Fruit fly (Drosophila melanogaster) whole organism, embryonic: ENCODE results near the gene Kah.

ENCODE experiments used
- Atf-2 ChIP-seq: fragments of 200-800 bp; sonication (Bioruptor generic); optimal IDR thresholded peaks from 2 replicates; lab custom pipeline; 2016; ENCODE audit warnings: missing biosample characterization, missing genetic modification characterization
- Atf6 ChIP-seq: fragments of 200-800 bp; sonication (Bioruptor generic); IDR thresholded peaks from 2 replicates; pipeline ENCODE4 v1.3.6; 2022; ENCODE audit warnings: missing biosample characterization, missing genetic modification characterization
- B-H1 ChIP-seq: fragments of 200-800 bp; sonication (Bioruptor generic); IDR thresholded peaks from 3 replicates; pipeline ENCODE4 v1.3.6; 2022; ENCODE audit warnings: missing biosample characterization, missing genetic modification characterization
- CG10209 ChIP-seq: fragments of 200-800 bp; sonication (Bioruptor generic); optimal IDR thresholded peaks from 3 replicates; lab custom pipeline; 2017; ENCODE audit warnings: missing biosample characterization, mild to moderate bottlenecking, missing genetic modification characterization, missing genetic modification reagents
- CG10274 ChIP-seq: fragments of 200-800 bp; sonication (Bioruptor generic); optimal IDR thresholded peaks from 3 replicates; lab custom pipeline; 2017; ENCODE audit warnings: missing biosample characterization, mild to moderate bottlenecking, missing genetic modification characterization
- CG11085 ChIP-seq: fragments of 200-800 bp; sonication (Bioruptor generic); IDR thresholded peaks from 2 replicates; pipeline ENCODE4 v1.3.6; 2022; ENCODE audit warnings: missing biosample characterization, missing genetic modification characterization
- CG11456 ChIP-seq: fragments of 200-800 bp; sonication (Bioruptor generic); IDR thresholded peaks from 3 replicates; pipeline ENCODE4 v1.3.6; 2022; ENCODE audit warnings: missing biosample characterization, missing genetic modification characterization
- CG11560 ChIP-seq: fragments of 200-800 bp; sonication (Bioruptor generic); IDR thresholded peaks from 3 replicates; pipeline ENCODE4 v1.3.6; 2022; ENCODE audit warnings: missing biosample characterization, missing genetic modification characterization
- CG12769 ChIP-seq: fragments of 200-800 bp; sonication (Bioruptor generic); optimal IDR thresholded peaks from 2 replicates; lab custom pipeline; 2019; ENCODE audit warnings: missing biosample characterization, mild to moderate bottlenecking, missing genetic modification characterization, moderate library complexity
- CG13424 ChIP-seq: fragments of 200-800 bp; sonication (Bioruptor generic); optimal IDR thresholded peaks from 2 replicates; lab custom pipeline; 2019; ENCODE audit warnings: missing biosample characterization, mild to moderate bottlenecking, missing genetic modification characterization, moderate library complexity
- CG13624 ChIP-seq: fragments of 200-800 bp; sonication (Bioruptor generic); optimal IDR thresholded peaks from 2 replicates; lab custom pipeline; 2016; ENCODE audit warnings: missing biosample characterization, missing genetic modification characterization
- CG14014 ChIP-seq: fragments of 200-800 bp; sonication (Bioruptor generic); IDR thresholded peaks from 2 replicates; pipeline ENCODE4 v1.3.6; 2022; ENCODE audit warnings: missing biosample characterization, missing genetic modification characterization
- CG15269 ChIP-seq: fragments of 200-800 bp; sonication (Bioruptor generic); optimal IDR thresholded peaks from 2 replicates; lab custom pipeline; 2018; ENCODE audit warnings: missing biosample characterization, mild to moderate bottlenecking, missing genetic modification characterization, moderate library complexity
- CG1603 ChIP-seq: fragments of 200-800 bp; sonication (Bioruptor generic); optimal IDR thresholded peaks from 2 replicates; lab custom pipeline; 2019; ENCODE audit warnings: missing biosample characterization, mild to moderate bottlenecking, missing genetic modification characterization, moderate library complexity
- CG2120 ChIP-seq: fragments of 200-800 bp; sonication (Bioruptor generic); optimal IDR thresholded peaks from 3 replicates; lab custom pipeline; 2016; ENCODE audit warnings: missing biosample characterization, missing genetic modification characterization
- CG2129 ChIP-seq: fragments of 200-800 bp; sonication (Bioruptor generic); IDR thresholded peaks from 2 replicates; pipeline ENCODE4 v1.3.6; 2022; ENCODE audit warnings: missing biosample characterization, missing genetic modification characterization; ENCODE audit not compliant: partially characterized antibody
- CG2712 ChIP-seq: fragments of 200-800 bp; optimal IDR thresholded peaks from 3 replicates; lab custom pipeline; 2019; ENCODE audit warnings: missing biosample characterization, mild to moderate bottlenecking, missing genetic modification characterization, moderate library complexity
- CG30403 ChIP-seq: fragments of 200-800 bp; sonication (Bioruptor generic); optimal IDR thresholded peaks from 3 replicates; lab custom pipeline; 2016; ENCODE audit warnings: missing biosample characterization, missing genetic modification characterization
- CG3995 ChIP-seq: fragments of 200-800 bp; sonication (Bioruptor generic); optimal IDR thresholded peaks from 3 replicates; lab custom pipeline; 2016; ENCODE audit warnings: missing biosample characterization, missing genetic modification characterization
- CG42726 ChIP-seq: fragments of 200-800 bp; sonication (Bioruptor generic); IDR thresholded peaks from 2 replicates; pipeline ENCODE4 v1.3.6; 2022; ENCODE audit warnings: missing biosample characterization, missing genetic modification characterization; ENCODE audit not compliant: partially characterized antibody
- CG4404 ChIP-seq: fragments of 200-800 bp; sonication (Bioruptor generic); IDR thresholded peaks from 2 replicates; pipeline ENCODE4 v1.3.6; 2022; ENCODE audit warnings: missing biosample characterization, missing genetic modification characterization
- CG6272 ChIP-seq: fragments of 200-800 bp; sonication (Bioruptor generic); IDR thresholded peaks from 2 replicates; pipeline ENCODE4 v1.3.6; 2022; ENCODE audit warnings: missing biosample characterization, missing genetic modification characterization
- CG6689 ChIP-seq: fragments of 200-800 bp; sonication (Bioruptor generic); IDR thresholded peaks from 2 replicates; pipeline ENCODE4 v1.3.6; 2022; ENCODE audit warnings: missing biosample characterization, missing genetic modification characterization
- CG7372 ChIP-seq: fragments of 200-800 bp; sonication (Bioruptor generic); IDR thresholded peaks from 2 replicates; pipeline ENCODE4 v1.3.6; 2022; ENCODE audit warnings: missing biosample characterization, missing genetic modification characterization
- CG9876 ChIP-seq: fragments of 200-800 bp; sonication (Bioruptor generic); optimal IDR thresholded peaks from 2 replicates; lab custom pipeline; 2016; ENCODE audit warnings: missing biosample characterization, missing genetic modification characterization
- Camta ChIP-seq: fragments of 200-800 bp; sonication (Bioruptor generic); optimal IDR thresholded peaks from 2 replicates; lab custom pipeline; 2016; ENCODE audit warnings: missing biosample characterization, missing genetic modification characterization
- Dbx ChIP-seq: fragments of 200-800 bp; sonication (Bioruptor generic); IDR thresholded peaks from 3 replicates; pipeline ENCODE4 v1.3.6; 2022; ENCODE audit warnings: missing biosample characterization, missing genetic modification characterization
- Deaf1 ChIP-seq: fragments of 200-800 bp; optimal IDR thresholded peaks from 3 replicates; lab custom pipeline; 2019; ENCODE audit warnings: missing biosample characterization, mild to moderate bottlenecking, missing genetic modification characterization, moderate library complexity
- Dp ChIP-seq: fragments of 200-800 bp; sonication (Bioruptor generic); optimal IDR thresholded peaks from 2 replicates; lab custom pipeline; 2018; ENCODE audit warnings: missing biosample characterization, mild to moderate bottlenecking, missing genetic modification characterization, moderate library complexity
- E2f1 ChIP-seq: fragments of 200-800 bp; sonication (Bioruptor generic); IDR thresholded peaks from 2 replicates; pipeline ENCODE4 v1.3.6; 2022; ENCODE audit warnings: missing biosample characterization, missing genetic modification characterization
- HLHmδ ChIP-seq: fragments of 200-800 bp; sonication (Bioruptor generic); optimal IDR thresholded peaks from 2 replicates; lab custom pipeline; 2018; ENCODE audit warnings: missing biosample characterization, mild to moderate bottlenecking, missing genetic modification characterization, moderate library complexity
- Mad ChIP-seq: fragments of 200-800 bp; sonication (Bioruptor generic); optimal IDR thresholded peaks from 2 replicates; lab custom pipeline; 2016; ENCODE audit warnings: missing biosample characterization, missing genetic modification characterization
- Meics ChIP-seq: fragments of 200-800 bp; sonication (Bioruptor generic); optimal IDR thresholded peaks from 2 replicates; lab custom pipeline; 2017; ENCODE audit warnings: missing biosample characterization, mild to moderate bottlenecking, missing genetic modification characterization
- NFAT ChIP-seq: fragments of 200-800 bp; sonication (Bioruptor generic); IDR thresholded peaks from 2 replicates; pipeline ENCODE4 v1.3.6; 2022; ENCODE audit warnings: missing biosample characterization, missing genetic modification characterization
- NK7.1 ChIP-seq: fragments of 200-800 bp; sonication (Bioruptor generic); optimal IDR thresholded peaks from 3 replicates; lab custom pipeline; 2016; ENCODE audit warnings: missing biosample characterization, missing genetic modification characterization
- Nf-YC ChIP-seq: fragments of 200-800 bp; optimal IDR thresholded peaks from 3 replicates; lab custom pipeline; 2019; ENCODE audit warnings: missing biosample characterization, mild to moderate bottlenecking, missing genetic modification characterization, moderate library complexity
- Trl ChIP-seq, 3 experiments: fragments of >200 bp in 2 of 3; fragments of 200-800 bp in 1 of 3; sonication (Bioruptor generic) in 1 of 3; optimal IDR thresholded peaks; 2 replicates in 1 of 3; 3 replicates in 2 of 3; lab custom pipeline; 2016 to 2017; ENCODE audit warnings: missing biosample characterization in 1 of 3, missing genetic modification characterization in 1 of 3
- Vsx1 ChIP-seq: fragments of 200-800 bp; sonication (Bioruptor generic); optimal IDR thresholded peaks from 2 replicates; lab custom pipeline; 2017; ENCODE audit warnings: missing biosample characterization, mild to moderate bottlenecking, missing genetic modification characterization, missing genetic modification reagents
- ab ChIP-seq: fragments of 200-800 bp; sonication (Bioruptor generic); optimal IDR thresholded peaks from 2 replicates; lab custom pipeline; 2016; ENCODE audit warnings: missing biosample characterization, missing genetic modification characterization
- cg ChIP-seq: fragments of 200-800 bp; sonication (Bioruptor generic); optimal IDR thresholded peaks from 3 replicates; lab custom pipeline; 2019; ENCODE audit warnings: missing biosample characterization, mild to moderate bottlenecking, missing genetic modification characterization, moderate library complexity
- dm ChIP-seq: fragments of 200-800 bp; sonication (Bioruptor generic); optimal IDR thresholded peaks from 3 replicates; lab custom pipeline; 2016; ENCODE audit warnings: missing biosample characterization, missing genetic modification characterization
- dysf ChIP-seq: fragments of 200-800 bp; sonication (Bioruptor generic); IDR thresholded peaks from 3 replicates; pipeline ENCODE4 v1.3.6; 2022; ENCODE audit warnings: missing biosample characterization, missing genetic modification characterization
- gt ChIP-seq: fragments of 200-800 bp; sonication (Bioruptor generic); IDR thresholded peaks from 2 replicates; pipeline ENCODE4 v1.3.6; 2022; ENCODE audit warnings: missing biosample characterization, missing genetic modification characterization
- insv ChIP-seq, 2 experiments: fragments of 200-800 bp; sonication (Bioruptor generic); optimal IDR thresholded peaks; 3 replicates each; lab custom pipeline; 2016 to 2018; ENCODE audit warnings: missing biosample characterization in 2 of 2, missing genetic modification characterization in 2 of 2
- lbe ChIP-seq: fragments of 200-800 bp; sonication (Bioruptor generic); optimal IDR thresholded peaks from 2 replicates; lab custom pipeline; 2016; ENCODE audit warnings: missing biosample characterization, mild to moderate bottlenecking, missing genetic modification characterization
- luna ChIP-seq: fragments of 200-800 bp; sonication (Bioruptor generic); optimal IDR thresholded peaks from 2 replicates; lab custom pipeline; 2016; ENCODE audit warnings: missing biosample characterization, missing genetic modification characterization
- pb ChIP-seq: fragments of 200-800 bp; sonication (Bioruptor generic); optimal IDR thresholded peaks from 3 replicates; lab custom pipeline; 2016; ENCODE audit warnings: missing biosample characterization, missing genetic modification characterization
- sqz ChIP-seq: fragments of 200-800 bp; sonication (Bioruptor generic); optimal IDR thresholded peaks from 3 replicates; lab custom pipeline; 2018; ENCODE audit warnings: missing biosample characterization, mild to moderate bottlenecking, missing genetic modification characterization
- tgo ChIP-seq: fragments of 200-800 bp; sonication (Bioruptor generic); IDR thresholded peaks from 3 replicates; pipeline ENCODE4 v1.3.6; 2022; ENCODE audit warnings: missing biosample characterization, missing genetic modification characterization
- wek ChIP-seq: fragments of 200-800 bp; sonication (Bioruptor generic); optimal IDR thresholded peaks from 3 replicates; lab custom pipeline; 2018; ENCODE audit warnings: missing biosample characterization, mild to moderate bottlenecking, missing genetic modification characterization, moderate library complexity

Kah gene

dm6 chr3L:540432-540973, 48.6 kb downstream of the Kah start, which contains the start of the genes klar and BORCS6 (continued):
- no peak for TF ChIP-seq CG11456 (GFP tag; lab: Robert Waterston, UW)
- TF ChIP-seq CG12769 (tag; lab: Kevin White, UChicago): peak; percentile 81
- peak; percentile 91 for TF ChIP-seq HLHmδ (GFP tag; lab: Kevin White, UChicago)
- TF ChIP-seq CG30403 (GFP tag; lab: Kevin White, UChicago): peak; percentile 74
- peak; percentile 68 for TF ChIP-seq Nf-YC
- peak; percentile 64 for TF ChIP-seq Camta (GFP tag; lab: Kevin White, UChicago)
- no peak for TF ChIP-seq CG11085
- peak; percentile 65 for TF ChIP-seq CG13624 (GFP tag; lab: Kevin White, UChicago)
- TF ChIP-seq CG6272: no peak
- TF ChIP-seq CG2712 (tag; lab: Kevin White, UChicago): peak; percentile 75
- TF ChIP-seq tgo (GFP tag; lab: Robert Waterston, UW): peak; percentile 41; the same call in 1 of the 3 replicates
- TF ChIP-seq CG2120 (GFP tag; lab: Kevin White, UChicago): peak; percentile 86
- TF ChIP-seq CG10274 (GFP tag; lab: Kevin White, UChicago): no peak
- peak; percentile 66 for TF ChIP-seq Deaf1 (tag; lab: Kevin White, UChicago)
- peak; percentile 98 for TF ChIP-seq CG2129
- TF ChIP-seq Dp (GFP tag; lab: Kevin White, UChicago): peak; percentile 48
- no peak for TF ChIP-seq cg (GFP tag; lab: Kevin White, UChicago)
- TF ChIP-seq ab (GFP tag; lab: Kevin White, UChicago): peak; percentile 36
- peak; percentile 99 for TF ChIP-seq CG11560 (tag; lab: Robert Waterston, UW)
- TF ChIP-seq gt (GFP tag; lab: Robert Waterston, UW): no peak
- TF ChIP-seq Dbx: peak; percentile 68
- TF ChIP-seq Atf6 (GFP tag; lab: Robert Waterston, UW): peak; percentile 59
- TF ChIP-seq E2f1: no peak; the same call in 1 of the 2 replicates
- TF ChIP-seq CG13424 (tag; lab: Kevin White, UChicago): peak; percentile 64
- TF ChIP-seq Atf-2 (GFP tag; lab: Kevin White, UChicago): peak; percentile 38
- peak; percentile 24 for TF ChIP-seq NK7.1
- TF ChIP-seq CG10209 (GFP tag; lab: Kevin White, UChicago): peak; percentile 3
- no peak for TF ChIP-seq wek
- TF ChIP-seq CG9876 (GFP tag; lab: Kevin White, UChicago): peak; percentile 50
- TF ChIP-seq Trl (optimal IDR thresholded peaks at IDR 0.05; lab: Kevin White, UChicago): peak in 1 of 2 experiments; percentile 13
- TF ChIP-seq Trl (GFP tag; optimal IDR thresholded peaks at IDR 0.05; lab: Kevin White, UChicago): peak; percentile 59
- peak; percentile 35; the same call in 1 of the 2 replicates for TF ChIP-seq CG14014
- peak; percentile 19 for TF ChIP-seq NFAT (GFP tag; lab: Robert Waterston, UW)
- TF ChIP-seq dm (GFP tag; lab: Kevin White, UChicago): peak; percentile 59
- TF ChIP-seq pb (GFP tag; lab: Kevin White, UChicago): peak; percentile 27
- no peak for TF ChIP-seq sqz (GFP tag; lab: Kevin White, UChicago)
- TF ChIP-seq Vsx1 (GFP tag; lab: Kevin White, UChicago): peak; percentile 6
- peak; percentile 29 for TF ChIP-seq CG15269
- TF ChIP-seq Mad (GFP tag; lab: Kevin White, UChicago): peak; percentile 73
- TF ChIP-seq CG6689 (GFP tag; lab: Robert Waterston, UW): no peak
- peak; percentile 89 for TF ChIP-seq CG1603
- TF ChIP-seq insv (GFP tag; optimal IDR thresholded peaks at IDR 0.05; lab: Kevin White, UChicago): no peak
- TF ChIP-seq CG3995 (GFP tag; lab: Kevin White, UChicago): peak; percentile 26
- no peak for TF ChIP-seq CG4404 (GFP tag; lab: Robert Waterston, UW)
- TF ChIP-seq dysf (GFP tag; lab: Robert Waterston, UW): peak; percentile 42; the same call in 1 of the 3 replicates
- no peak; the same call in none of the 2 replicates for TF ChIP-seq CG42726 (GFP tag; lab: Robert Waterston, UW)
- TF ChIP-seq luna: peak; percentile 58
- TF ChIP-seq lbe (GFP tag; lab: Kevin White, UChicago): peak; percentile 28
- TF ChIP-seq Meics (GFP tag; lab: Kevin White, UChicago): no peak
- TF ChIP-seq CG7372 (GFP tag; lab: Robert Waterston, UW): no peak
- TF ChIP-seq B-H1 (GFP tag; lab: Robert Waterston, UW): no peak
